Fruit fly (Drosophila melanogaster) whole organism, embryonic: ENCODE results near the gene COX6B.

Experiments used
- Ada2b ChIP-seq: fragments of 200-800 bp; sonication (Bioruptor generic); IDR thresholded peaks from 2 replicates; pipeline ENCODE4 v1.3.6; 2022; ENCODE audit warnings: missing biosample characterization, missing genetic modification characterization
- Asciz ChIP-seq: fragments of 200-800 bp; sonication (Bioruptor generic); optimal IDR thresholded peaks from 2 replicates; lab custom pipeline; 2017; ENCODE audit warnings: missing biosample characterization, mild to moderate bottlenecking, missing genetic modification characterization, missing genetic modification reagents
- Bgb ChIP-seq: fragments of 200-800 bp; sonication (Bioruptor generic); IDR thresholded peaks from 2 replicates; pipeline ENCODE4 v1.3.6; 2022; ENCODE audit warnings: missing biosample characterization, missing genetic modification characterization; ENCODE audit not compliant: partially characterized antibody
- CG10321 ChIP-seq: fragments of 200-800 bp; sonication (Bioruptor generic); IDR thresholded peaks from 2 replicates; pipeline ENCODE4 v1.3.6; 2022; ENCODE audit warnings: missing biosample characterization, missing genetic modification characterization
- CG11560 ChIP-seq: fragments of 200-800 bp; sonication (Bioruptor generic); IDR thresholded peaks from 3 replicates; pipeline ENCODE4 v1.3.6; 2022; ENCODE audit warnings: missing biosample characterization, missing genetic modification characterization
- CG11723 ChIP-seq: fragments of 200-800 bp; sonication (Bioruptor generic); optimal IDR thresholded peaks from 2 replicates; lab custom pipeline; 2017; ENCODE audit warnings: missing biosample characterization, mild to moderate bottlenecking, missing genetic modification characterization
- CG12104 ChIP-seq: fragments of 200-800 bp; sonication (Bioruptor generic); optimal IDR thresholded peaks from 3 replicates; lab custom pipeline; 2016; ENCODE audit warnings: missing biosample characterization, missing genetic modification characterization
- CG12299 ChIP-seq: fragments of 200-800 bp; sonication (Bioruptor generic); optimal IDR thresholded peaks from 2 replicates; lab custom pipeline; 2018; ENCODE audit warnings: missing biosample characterization, mild to moderate bottlenecking, missing genetic modification characterization
- CG1233 ChIP-seq: fragments of 200-800 bp; sonication (Bioruptor generic); optimal IDR thresholded peaks from 4 replicates; lab custom pipeline; 2018; ENCODE audit warnings: missing biosample characterization, mild to moderate bottlenecking, missing genetic modification characterization
- CG12744 ChIP-seq: fragments of 200-800 bp; sonication (Bioruptor generic); optimal IDR thresholded peaks from 2 replicates; lab custom pipeline; 2016; ENCODE audit warnings: missing biosample characterization, missing genetic modification characterization
- CG13894 ChIP-seq: fragments of 200-800 bp; sonication (Bioruptor generic); optimal IDR thresholded peaks from 3 replicates; lab custom pipeline; 2018; ENCODE audit warnings: missing biosample characterization, mild to moderate bottlenecking, missing genetic modification characterization, moderate library complexity
- CG14860 ChIP-seq: fragments of 200-800 bp; sonication (Bioruptor generic); IDR thresholded peaks from 3 replicates; pipeline ENCODE4 v1.3.6; 2022; ENCODE audit warnings: missing biosample characterization, missing genetic modification characterization; ENCODE audit not compliant: partially characterized antibody
- CG16779 ChIP-seq: fragments of 200-800 bp; sonication (Bioruptor generic); IDR thresholded peaks from 2 replicates; pipeline ENCODE4 v1.3.6; 2022; ENCODE audit warnings: missing biosample characterization, missing genetic modification characterization
- CG16863 ChIP-seq: fragments of 200-800 bp; sonication (Bioruptor generic); optimal IDR thresholded peaks from 3 replicates; lab custom pipeline; 2016; ENCODE audit warnings: missing biosample characterization, missing genetic modification characterization
- CG17359 ChIP-seq: fragments of 200-800 bp; sonication (Bioruptor generic); optimal IDR thresholded peaks from 3 replicates; lab custom pipeline; 2018; ENCODE audit warnings: missing biosample characterization, mild to moderate bottlenecking, missing genetic modification characterization, moderate library complexity
- CG17612 ChIP-seq: fragments of 200-800 bp; sonication (Bioruptor generic); IDR thresholded peaks from 2 replicates; pipeline ENCODE4 v1.3.6; 2022; ENCODE audit warnings: missing biosample characterization, missing genetic modification characterization
- CG17912 ChIP-seq: fragments of 200-800 bp; sonication (Bioruptor generic); optimal IDR thresholded peaks from 2 replicates; lab custom pipeline; 2018; ENCODE audit warnings: missing biosample characterization, mild to moderate bottlenecking, missing genetic modification characterization
- CG18599 ChIP-seq: fragments of 200-800 bp; sonication (Bioruptor generic); optimal IDR thresholded peaks from 3 replicates; lab custom pipeline; 2017; ENCODE audit warnings: missing biosample characterization, missing genetic modification characterization, mild to moderate bottlenecking, moderate library complexity, missing genetic modification reagents
- CG2116 ChIP-seq: fragments of 200-800 bp; sonication (Bioruptor generic); optimal IDR thresholded peaks from 3 replicates; lab custom pipeline; 2018; ENCODE audit warnings: missing biosample characterization, mild to moderate bottlenecking, missing genetic modification characterization
- CG31365 ChIP-seq: fragments of 200-800 bp; sonication (Bioruptor generic); optimal IDR thresholded peaks from 2 replicates; lab custom pipeline; 2018; ENCODE audit warnings: missing biosample characterization, mild to moderate bottlenecking, missing genetic modification characterization
- CG34224 ChIP-seq: fragments of 200-800 bp; sonication (Bioruptor generic); IDR thresholded peaks from 3 replicates; pipeline ENCODE4 v1.3.6; 2022; ENCODE audit warnings: missing biosample characterization, missing genetic modification characterization; ENCODE audit not compliant: partially characterized antibody
- CG3995 ChIP-seq: fragments of 200-800 bp; sonication (Bioruptor generic); optimal IDR thresholded peaks from 3 replicates; lab custom pipeline; 2016; ENCODE audit warnings: missing biosample characterization, missing genetic modification characterization
- CG5180 ChIP-seq: fragments of 200-800 bp; sonication (Bioruptor generic); optimal IDR thresholded peaks from 3 replicates; lab custom pipeline; 2017; ENCODE audit warnings: missing biosample characterization, missing genetic modification characterization, mild to moderate bottlenecking, moderate library complexity, missing genetic modification reagents
- CG7786 ChIP-seq: fragments of 200-800 bp; sonication (Bioruptor generic); optimal IDR thresholded peaks from 2 replicates; lab custom pipeline; 2016; ENCODE audit warnings: missing biosample characterization, missing genetic modification characterization
- CG8290 ChIP-seq, 3 experiments: fragments of 200-800 bp; sonication (Bioruptor generic); optimal IDR thresholded peaks; 2 replicates each; lab custom pipeline; 2016 to 2019; ENCODE audit warnings: missing biosample characterization in 3 of 3, missing genetic modification characterization in 3 of 3, mild to moderate bottlenecking in 2 of 3, moderate library complexity in 1 of 3
- CG8924 ChIP-seq: fragments of 200-800 bp; optimal IDR thresholded peaks from 3 replicates; lab custom pipeline; 2019; ENCODE audit warnings: missing biosample characterization, mild to moderate bottlenecking, missing genetic modification characterization, moderate library complexity
- CG9817 ChIP-seq: fragments of 200-800 bp; sonication (Bioruptor generic); optimal IDR thresholded peaks from 2 replicates; lab custom pipeline; 2018; ENCODE audit warnings: missing biosample characterization, mild to moderate bottlenecking, missing genetic modification characterization, moderate library complexity
- Dek ChIP-seq: fragments of 200-800 bp; sonication (Bioruptor generic); optimal IDR thresholded peaks from 3 replicates; lab custom pipeline; 2019; ENCODE audit warnings: missing biosample characterization, mild to moderate bottlenecking, missing genetic modification characterization, moderate library complexity
- Med ChIP-seq: fragments of 200-800 bp; sonication (Bioruptor generic); peaks from one replicate; lab custom pipeline; 2016; ENCODE audit warnings: missing biosample characterization, missing genetic modification characterization, mild to moderate bottlenecking, inconsistent platforms, moderate library complexity
- Optix ChIP-seq: fragments of 200-800 bp; sonication (Bioruptor generic); IDR thresholded peaks from 3 replicates; pipeline ENCODE4 v1.3.6; 2022; ENCODE audit warnings: missing biosample characterization, missing genetic modification characterization
- Sry-β ChIP-seq: fragments of 200-800 bp; sonication (Bioruptor generic); optimal IDR thresholded peaks from 2 replicates; lab custom pipeline; 2018; ENCODE audit warnings: missing biosample characterization, mild to moderate bottlenecking, missing genetic modification characterization, moderate library complexity
- Xrp1 ChIP-seq: fragments of 200-800 bp; sonication (Bioruptor generic); IDR thresholded peaks from 2 replicates; pipeline ENCODE4 v1.3.6; 2022; ENCODE audit warnings: missing biosample characterization, missing genetic modification characterization
- al ChIP-seq: fragments of 200-800 bp; sonication (Bioruptor generic); IDR thresholded peaks from 2 replicates; pipeline ENCODE4 v1.3.6; 2022; ENCODE audit warnings: missing biosample characterization, missing genetic modification characterization
- dati ChIP-seq: fragments of 200-800 bp; sonication (Bioruptor generic); IDR thresholded peaks from 2 replicates; pipeline ENCODE4 v1.3.6; 2022; ENCODE audit warnings: missing biosample characterization, missing genetic modification characterization
- eve ChIP-seq, 2 experiments: fragments of >200 bp; optimal IDR thresholded peaks; 2 replicates each; lab custom pipeline; 2017; ENCODE audit warnings: missing biosample characterization in 2 of 2, missing genetic modification characterization in 2 of 2
- gfzf ChIP-seq: fragments of 200-800 bp; sonication (Bioruptor generic); optimal IDR thresholded peaks from 2 replicates; lab custom pipeline; 2016; ENCODE audit warnings: missing biosample characterization, mild to moderate bottlenecking, missing genetic modification characterization, moderate library complexity
- ham ChIP-seq: fragments of 200-800 bp; sonication (Bioruptor generic); IDR thresholded peaks from 2 replicates; pipeline ENCODE4 v1.3.6; 2022; ENCODE audit warnings: missing biosample characterization, missing genetic modification characterization
- ken ChIP-seq: fragments of 200-800 bp; sonication (Bioruptor generic); IDR thresholded peaks from 3 replicates; pipeline ENCODE4 v1.3.6; 2022; ENCODE audit warnings: missing biosample characterization, missing genetic modification characterization
- knrl ChIP-seq: fragments of 200-800 bp; sonication (Bioruptor generic); IDR thresholded peaks from 3 replicates; pipeline ENCODE4 v1.3.6; 2022; ENCODE audit warnings: missing biosample characterization, missing genetic modification characterization; ENCODE audit not compliant: partially characterized antibody
- p53 ChIP-seq: fragments of 200-800 bp; sonication (Bioruptor generic); optimal IDR thresholded peaks from 2 replicates; lab custom pipeline; 2016; ENCODE audit warnings: missing biosample characterization, missing genetic modification characterization
- psq ChIP-seq: fragments of 200-800 bp; sonication (Bioruptor generic); optimal IDR thresholded peaks from 2 replicates; lab custom pipeline; 2017; ENCODE audit warnings: missing biosample characterization, missing genetic modification characterization
- pzg ChIP-seq: fragments of 200-800 bp; sonication (Bioruptor generic); optimal IDR thresholded peaks from 3 replicates; lab custom pipeline; 2018; ENCODE audit warnings: missing biosample characterization, mild to moderate bottlenecking, missing genetic modification characterization, moderate library complexity
- sens-2 ChIP-seq: fragments of 200-800 bp; sonication (Bioruptor generic); IDR thresholded peaks from 2 replicates; pipeline ENCODE4 v1.3.6; 2022; ENCODE audit warnings: missing biosample characterization, missing genetic modification characterization
- seq ChIP-seq: fragments of 200-800 bp; sonication (Bioruptor generic); IDR thresholded peaks from 2 replicates; pipeline ENCODE4 v1.3.6; 2022; ENCODE audit warnings: missing biosample characterization, missing genetic modification characterization
- shn ChIP-seq: fragments of 200-800 bp; sonication (Bioruptor generic); optimal IDR thresholded peaks from 3 replicates; lab custom pipeline; 2016; ENCODE audit warnings: missing biosample characterization, missing genetic modification characterization
- stc ChIP-seq: fragments of 200-800 bp; sonication (Bioruptor generic); IDR thresholded peaks from 2 replicates; pipeline ENCODE4 v1.3.6; 2022; ENCODE audit warnings: missing biosample characterization, missing genetic modification characterization
- sug ChIP-seq: fragments of 200-800 bp; optimal IDR thresholded peaks from 2 replicates; lab custom pipeline; 2019; ENCODE audit warnings: missing biosample characterization, mild to moderate bottlenecking, missing genetic modification characterization, moderate library complexity
- vnd ChIP-seq: fragments of 200-800 bp; sonication (Bioruptor generic); IDR thresholded peaks from 3 replicates; pipeline ENCODE4 v1.3.6; 2022; ENCODE audit warnings: missing biosample characterization, missing genetic modification characterization; ENCODE audit not compliant: partially characterized antibody
- zfh1 ChIP-seq: fragments of 200-800 bp; sonication (Bioruptor generic); IDR thresholded peaks from 3 replicates; pipeline ENCODE4 v1.3.6; 2022; ENCODE audit warnings: missing biosample characterization, missing genetic modification characterization

The COX6B gene

DNA sequence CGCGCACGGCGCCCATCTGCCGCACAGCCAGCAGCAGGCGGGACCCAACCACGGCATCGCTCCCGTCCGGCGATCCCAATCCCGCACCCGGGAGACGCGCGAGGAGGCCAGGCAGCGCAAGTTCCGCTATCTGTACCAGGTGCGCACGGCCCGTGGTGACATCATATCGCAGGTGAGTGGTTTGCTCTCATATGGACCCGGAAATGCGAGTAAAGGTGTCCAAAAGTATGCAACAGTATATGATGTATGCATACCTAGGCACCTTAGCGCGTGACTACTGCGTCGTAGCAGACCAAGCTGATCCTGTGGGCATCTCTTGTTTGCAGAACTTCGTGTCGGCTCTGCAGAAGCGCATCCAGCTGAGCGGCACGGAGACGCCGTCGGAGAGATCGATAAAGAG is 6.3 kb downstream of the COX6B start:
- TF ChIP-seq Med (GFP tag; lab: Kevin White, UChicago) (peak; percentile 3), CG16779 (GFP tag; lab: Robert Waterston, UW) (0 out of 2 replicates have a peak, but pooled peaks have one; percentile 28), CG8290 (GFP tag; optimal IDR thresholded peaks at IDR 0.05; lab: Kevin White, UChicago) (peak; percentile 1), CG8290 (tag; optimal IDR thresholded peaks at IDR 0.05; lab: Kevin White, UChicago) (peak in 1 of 2 experiments; percentile 72), stc (GFP tag; lab: Robert Waterston, UW) (no peak), CG17612 (GFP tag; lab: Robert Waterston, UW) (peak; percentile 71; the same call in 1 of the 2 replicates)
- TF ChIP-seq, all 482 proteins: peak for 4

DNA sequence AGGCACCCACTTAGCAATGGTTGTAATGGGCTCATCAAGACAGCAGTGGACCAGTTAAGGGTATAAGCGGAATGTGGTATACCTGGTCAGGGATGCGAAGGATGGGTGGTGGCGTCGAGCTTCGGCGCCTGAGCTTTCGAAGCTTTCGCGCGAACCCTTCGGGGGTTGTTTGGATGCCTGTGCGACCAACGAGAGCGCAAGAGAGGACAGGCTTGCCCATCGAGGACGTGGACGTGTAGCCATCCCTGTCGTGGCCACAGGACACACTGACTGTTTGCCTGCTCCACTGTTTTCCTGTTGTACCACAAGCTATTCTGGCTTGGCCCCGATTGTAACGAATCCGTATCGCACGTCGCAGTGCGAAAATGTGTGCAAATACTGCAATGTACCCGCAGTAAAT is 8.9 kb downstream of the COX6B start, which contains the start of gene CG14234:
CG14234 (plus strand) TSS at position 301 of the 400 bp plus-strand sequence.
- TF ChIP-seq shn (GFP tag; lab: Kevin White, UChicago), result no peak
- no peak for TF ChIP-seq CG12744 (GFP tag; lab: Kevin White, UChicago)
- TF ChIP-seq zfh1 (GFP tag; lab: Robert Waterston, UW), result no peak
- TF ChIP-seq Xrp1 (GFP tag; lab: Robert Waterston, UW), result no peak
- TF ChIP-seq CG11723, result no peak
- TF ChIP-seq CG17912, result no peak
- peak; percentile 59; the same call in 1 of the 2 replicates for TF ChIP-seq CG10321 (GFP tag; lab: Robert Waterston, UW)
- no peak for TF ChIP-seq CG31365 (tag; lab: Kevin White, UChicago)
- TF ChIP-seq CG34224 (GFP tag; lab: Robert Waterston, UW), result no peak
- TF ChIP-seq psq (GFP tag; lab: Kevin White, UChicago), result no peak
- TF ChIP-seq sug (tag; lab: Kevin White, UChicago), result no peak
- TF ChIP-seq CG13894 (tag; lab: Kevin White, UChicago), result no peak
- no peak for TF ChIP-seq eve (GFP tag; optimal IDR thresholded peaks at IDR 0.05; lab: Kevin White, UChicago)
- TF ChIP-seq seq (GFP tag; lab: Robert Waterston, UW), result peak; percentile 45; the same call in 1 of the 2 replicates
- TF ChIP-seq Ada2b (GFP tag; lab: Robert Waterston, UW), result no peak
- TF ChIP-seq ham (GFP tag; lab: Robert Waterston, UW), result no peak
- no peak for TF ChIP-seq CG5180 (GFP tag; lab: Kevin White, UChicago)
- peak; percentile 9 for TF ChIP-seq Med (GFP tag; lab: Kevin White, UChicago)
- TF ChIP-seq CG17359 (tag; lab: Kevin White, UChicago), result no peak
- TF ChIP-seq CG12104 (GFP tag; lab: Kevin White, UChicago), result no peak
- peak; percentile 12 for TF ChIP-seq pzg (GFP tag; lab: Kevin White, UChicago)
- no peak for TF ChIP-seq Sry-β (GFP tag; lab: Kevin White, UChicago)
- no peak for TF ChIP-seq CG2116 (GFP tag; lab: Kevin White, UChicago)
- TF ChIP-seq ken (GFP tag; lab: Robert Waterston, UW), result no peak
- TF ChIP-seq CG3995, result no peak
- TF ChIP-seq vnd, result no peak
- TF ChIP-seq Bgb (GFP tag; lab: Robert Waterston, UW), result no peak
- TF ChIP-seq al (GFP tag; lab: Robert Waterston, UW), result no peak
- no peak for TF ChIP-seq CG8924
- no peak for TF ChIP-seq CG18599

- TF ChIP-seq Asciz (GFP tag; lab: Kevin White, UChicago) (no peak), CG16863 (GFP tag; lab: Kevin White, UChicago) (no peak), CG34224 (GFP tag; lab: Robert Waterston, UW) (peak; percentile 26; the same call in 1 of the 3 replicates), CG12299 (tag; lab: Kevin White, UChicago) (no peak), sens-2 (GFP tag; lab: Robert Waterston, UW) (no peak), Optix (GFP tag; lab: Robert Waterston, UW) (no peak), CG14860 (GFP tag; lab: Robert Waterston, UW) (peak; percentile 40; the same call in 1 of the 3 replicates), p53 (GFP tag; lab: Kevin White, UChicago) (no peak), gfzf (peak; percentile 78), CG1233 (GFP tag; lab: Kevin White, UChicago) (no peak), dati (GFP tag; lab: Robert Waterston, UW) (no peak), CG7786 (GFP tag; lab: Kevin White, UChicago) (no peak), CG9817 (tag; lab: Kevin White, UChicago) (no peak), knrl (GFP tag; lab: Robert Waterston, UW) (no peak), CG11560 (no peak), Dek (no peak)
Measured at dm6 chrX:19730844-19731243, 13.3 kb downstream of the COX6B start, which contains the start of gene AP-1-2beta. AP-1-2beta (plus strand) TSS chrX:19731004.
